Fruit fly (Drosophila melanogaster) whole organism, embryonic: Measurements from ENCODE around the gene Sidpn.

Experiments
- BEAF-32 ChIP-seq: fragments of 200-800 bp; sonication (Bioruptor generic); optimal IDR thresholded peaks from 3 replicates; lab custom pipeline; 2017; ENCODE audit warnings: missing biosample characterization, missing genetic modification characterization, mild to moderate bottlenecking, moderate library complexity, missing genetic modification reagents
- Bdp1 ChIP-seq: fragments of 200-800 bp; sonication (Bioruptor generic); optimal IDR thresholded peaks from 3 replicates; lab custom pipeline; 2016; ENCODE audit warnings: missing biosample characterization, missing genetic modification characterization
- Bgb ChIP-seq: fragments of 200-800 bp; sonication (Bioruptor generic); IDR thresholded peaks from 2 replicates; pipeline ENCODE4 v1.3.6; 2022; ENCODE audit warnings: missing biosample characterization, missing genetic modification characterization; ENCODE audit not compliant: partially characterized antibody
- CG11560 ChIP-seq: fragments of 200-800 bp; sonication (Bioruptor generic); IDR thresholded peaks from 3 replicates; pipeline ENCODE4 v1.3.6; 2022; ENCODE audit warnings: missing biosample characterization, missing genetic modification characterization
- CG12219 ChIP-seq: fragments of 200-800 bp; sonication (Bioruptor generic); optimal IDR thresholded peaks from 3 replicates; lab custom pipeline; 2018; ENCODE audit warnings: missing biosample characterization, mild to moderate bottlenecking, missing genetic modification characterization
- CG14667 ChIP-seq: fragments of 200-800 bp; sonication (Bioruptor generic); IDR thresholded peaks from 2 replicates; pipeline ENCODE4 v1.3.6; 2022; ENCODE audit warnings: missing biosample characterization, missing genetic modification characterization
- CG15514 ChIP-seq: fragments of 200-800 bp; sonication (Bioruptor generic); optimal IDR thresholded peaks from 3 replicates; lab custom pipeline; 2017; ENCODE audit warnings: missing biosample characterization, missing genetic modification characterization, mild to moderate bottlenecking, moderate library complexity, missing genetic modification reagents
- CG2712 ChIP-seq: fragments of 200-800 bp; optimal IDR thresholded peaks from 3 replicates; lab custom pipeline; 2019; ENCODE audit warnings: missing biosample characterization, mild to moderate bottlenecking, missing genetic modification characterization, moderate library complexity
- CG30020 ChIP-seq: fragments of 200-800 bp; optimal IDR thresholded peaks from 2 replicates; lab custom pipeline; 2019; ENCODE audit warnings: missing biosample characterization, mild to moderate bottlenecking, missing genetic modification characterization, moderate library complexity
- CG34224 ChIP-seq: fragments of 200-800 bp; sonication (Bioruptor generic); IDR thresholded peaks from 3 replicates; pipeline ENCODE4 v1.3.6; 2022; ENCODE audit warnings: missing biosample characterization, missing genetic modification characterization; ENCODE audit not compliant: partially characterized antibody
- CG4617 ChIP-seq: fragments of 200-800 bp; sonication (Bioruptor generic); optimal IDR thresholded peaks from 3 replicates; lab custom pipeline; 2016; ENCODE audit warnings: missing biosample characterization, missing genetic modification characterization, borderline replicate concordance
- CG6791 ChIP-seq: fragments of 200-800 bp; sonication (Bioruptor generic); IDR thresholded peaks from 3 replicates; pipeline ENCODE4 v1.3.6; 2022; ENCODE audit warnings: missing biosample characterization, missing genetic modification characterization; ENCODE audit not compliant: partially characterized antibody
- CG7786 ChIP-seq: fragments of 200-800 bp; sonication (Bioruptor generic); optimal IDR thresholded peaks from 2 replicates; lab custom pipeline; 2016; ENCODE audit warnings: missing biosample characterization, missing genetic modification characterization
- CG7928 ChIP-seq: fragments of 200-800 bp; sonication (Bioruptor generic); optimal IDR thresholded peaks from 2 replicates; lab custom pipeline; 2017; ENCODE audit warnings: missing biosample characterization, mild to moderate bottlenecking, missing genetic modification characterization
- CG7963 ChIP-seq: fragments of 200-800 bp; sonication (Bioruptor generic); IDR thresholded peaks from 3 replicates; pipeline ENCODE4 v1.3.6; 2022; ENCODE audit warnings: missing biosample characterization, missing genetic modification characterization; ENCODE audit not compliant: partially characterized antibody
- Dll ChIP-seq: fragments of 200-800 bp; sonication (Bioruptor generic); IDR thresholded peaks from 4 replicates; pipeline ENCODE4 v1.3.6; 2022; ENCODE audit warnings: missing biosample characterization, missing genetic modification characterization; ENCODE audit not compliant: partially characterized antibody
- Dp ChIP-seq: fragments of 200-800 bp; sonication (Bioruptor generic); optimal IDR thresholded peaks from 2 replicates; lab custom pipeline; 2018; ENCODE audit warnings: missing biosample characterization, mild to moderate bottlenecking, missing genetic modification characterization, moderate library complexity
- Dref ChIP-seq: fragments of 200-800 bp; sonication (Bioruptor generic); IDR thresholded peaks from 2 replicates; pipeline ENCODE4 v1.3.6; 2022; ENCODE audit warnings: missing biosample characterization, missing genetic modification characterization
- Ets97D ChIP-seq: fragments of 200-800 bp; sonication (Bioruptor generic); optimal IDR thresholded peaks from 3 replicates; lab custom pipeline; 2016; ENCODE audit warnings: missing biosample characterization, missing genetic modification characterization
- Hmr ChIP-seq: fragments of 200-800 bp; sonication (Bioruptor generic); optimal IDR thresholded peaks from 3 replicates; lab custom pipeline; 2017; ENCODE audit warnings: mild to moderate bottlenecking, missing biosample characterization, missing genetic modification reagents, missing genetic modification characterization
- Hr51 ChIP-seq, 2 experiments: fragments of 200-800 bp; sonication (Bioruptor generic); optimal IDR thresholded peaks; 2 replicates in 1 of 2; 3 replicates in 1 of 2; lab custom pipeline; 2016 to 2018; ENCODE audit warnings: missing biosample characterization in 2 of 2, missing genetic modification characterization in 2 of 2, mild to moderate bottlenecking in 1 of 2, moderate library complexity in 1 of 2
- Hsf ChIP-seq: fragments of 200-800 bp; sonication (Bioruptor generic); optimal IDR thresholded peaks from 3 replicates; lab custom pipeline; 2016; ENCODE audit warnings: missing biosample characterization, missing genetic modification characterization
- MESR4 ChIP-seq: fragments of 200-800 bp; sonication (Bioruptor generic); optimal IDR thresholded peaks from 2 replicates; lab custom pipeline; 2018; ENCODE audit warnings: missing biosample characterization, mild to moderate bottlenecking, missing genetic modification characterization, moderate library complexity
- Opbp ChIP-seq: fragments of 200-800 bp; sonication (Bioruptor generic); IDR thresholded peaks from 3 replicates; pipeline ENCODE4 v1.3.6; 2022; ENCODE audit warnings: missing biosample characterization, missing genetic modification characterization; ENCODE audit not compliant: partially characterized antibody
- Ptx1 ChIP-seq: fragments of 200-800 bp; sonication (Bioruptor generic); IDR thresholded peaks from 2 replicates; pipeline ENCODE4 v1.3.6; 2022; ENCODE audit warnings: missing biosample characterization, missing genetic modification characterization
- Sry-δ ChIP-seq: fragments of 200-800 bp; sonication (Bioruptor generic); optimal IDR thresholded peaks from 2 replicates; lab custom pipeline; 2016; ENCODE audit warnings: missing biosample characterization, missing genetic modification characterization
- Ssrp ChIP-seq: fragments of 200-800 bp; sonication (Bioruptor generic); optimal IDR thresholded peaks from 2 replicates; lab custom pipeline; 2018; ENCODE audit warnings: missing biosample characterization, mild to moderate bottlenecking, missing genetic modification characterization, moderate library complexity
- amos ChIP-seq: fragments of 200-800 bp; sonication (Bioruptor generic); IDR thresholded peaks from 2 replicates; pipeline ENCODE4 v1.3.6; 2022; ENCODE audit warnings: missing biosample characterization, missing genetic modification characterization; ENCODE audit not compliant: partially characterized antibody
- aop ChIP-seq: fragments of 200-800 bp; sonication (Bioruptor generic); IDR thresholded peaks from 2 replicates; pipeline ENCODE4 v1.3.6; 2022; ENCODE audit warnings: missing biosample characterization, missing genetic modification characterization
- ato ChIP-seq: fragments of 200-800 bp; sonication (Bioruptor generic); IDR thresholded peaks from 2 replicates; pipeline ENCODE4 v1.3.6; 2022; ENCODE audit warnings: missing biosample characterization, missing genetic modification characterization; ENCODE audit not compliant: partially characterized antibody
- chinmo ChIP-seq: fragments of 200-800 bp; sonication (Bioruptor generic); IDR thresholded peaks from 4 replicates; pipeline ENCODE4 v1.3.6; 2022; ENCODE audit warnings: missing biosample characterization, missing genetic modification characterization; ENCODE audit not compliant: partially characterized antibody
- crp ChIP-seq, 2 experiments: fragments of 200-800 bp; sonication (Bioruptor generic); optimal IDR thresholded peaks; 2 replicates in 1 of 2; 3 replicates in 1 of 2; lab custom pipeline; 2017; ENCODE audit warnings: missing biosample characterization in 2 of 2, missing genetic modification characterization in 2 of 2, mild to moderate bottlenecking in 1 of 2, moderate library complexity in 1 of 2
- fru ChIP-seq: fragments of >200 bp; optimal IDR thresholded peaks from 2 replicates; lab custom pipeline; 2017
- hbn ChIP-seq: fragments of 200-800 bp; sonication (Bioruptor generic); IDR thresholded peaks from 2 replicates; pipeline ENCODE4 v1.3.6; 2022; ENCODE audit warnings: missing biosample characterization, missing genetic modification characterization; ENCODE audit not compliant: partially characterized antibody
- kni ChIP-seq: fragments of 200-800 bp; sonication (Bioruptor generic); optimal IDR thresholded peaks from 3 replicates; lab custom pipeline; 2017; ENCODE audit warnings: mild to moderate bottlenecking, missing biosample characterization, missing genetic modification reagents, missing genetic modification characterization
- knrl ChIP-seq: fragments of 200-800 bp; sonication (Bioruptor generic); IDR thresholded peaks from 3 replicates; pipeline ENCODE4 v1.3.6; 2022; ENCODE audit warnings: missing biosample characterization, missing genetic modification characterization; ENCODE audit not compliant: partially characterized antibody
- onecut ChIP-seq: fragments of 200-800 bp; sonication (Bioruptor generic); IDR thresholded peaks from 2 replicates; pipeline ENCODE4 v1.3.6; 2022; ENCODE audit warnings: missing biosample characterization, missing genetic modification characterization
- pzg ChIP-seq: fragments of 200-800 bp; sonication (Bioruptor generic); optimal IDR thresholded peaks from 3 replicates; lab custom pipeline; 2018; ENCODE audit warnings: missing biosample characterization, mild to moderate bottlenecking, missing genetic modification characterization, moderate library complexity
- row ChIP-seq: fragments of 200-800 bp; sonication (Bioruptor generic); IDR thresholded peaks from 3 replicates; pipeline ENCODE4 v1.3.6; 2022; ENCODE audit warnings: missing biosample characterization, missing genetic modification characterization
- sens ChIP-seq: fragments of 200-800 bp; sonication (Bioruptor generic); peaks from one replicate; lab custom pipeline; 2016; ENCODE audit warnings: missing biosample characterization, missing genetic modification characterization
- sna ChIP-seq: fragments of 200-800 bp; sonication (Bioruptor generic); IDR thresholded peaks from 2 replicates; pipeline ENCODE4 v1.3.6; 2022; ENCODE audit warnings: missing biosample characterization, missing genetic modification characterization; ENCODE audit not compliant: partially characterized antibody
- stwl ChIP-seq: fragments of 200-800 bp; sonication (Bioruptor generic); optimal IDR thresholded peaks from 3 replicates; lab custom pipeline; 2018; ENCODE audit warnings: missing biosample characterization, mild to moderate bottlenecking, missing genetic modification characterization, moderate library complexity
- tna ChIP-seq: fragments of 200-800 bp; sonication (Bioruptor generic); IDR thresholded peaks from 2 replicates; pipeline ENCODE4 v1.3.6; 2022; ENCODE audit warnings: missing biosample characterization, missing genetic modification characterization; ENCODE audit not compliant: partially characterized antibody
- trem ChIP-seq: fragments of 200-800 bp; optimal IDR thresholded peaks from 3 replicates; lab custom pipeline; 2019; ENCODE audit warnings: missing biosample characterization, mild to moderate bottlenecking, missing genetic modification characterization, moderate library complexity
- unc-4 ChIP-seq: fragments of 200-800 bp; sonication (Bioruptor generic); IDR thresholded peaks from 2 replicates; pipeline ENCODE4 v1.3.6; 2022; ENCODE audit warnings: missing biosample characterization, missing genetic modification characterization; ENCODE audit not compliant: partially characterized antibody
- vnd ChIP-seq: fragments of 200-800 bp; sonication (Bioruptor generic); IDR thresholded peaks from 3 replicates; pipeline ENCODE4 v1.3.6; 2022; ENCODE audit warnings: missing biosample characterization, missing genetic modification characterization; ENCODE audit not compliant: partially characterized antibody
- zen2 ChIP-seq: fragments of 200-800 bp; sonication (Bioruptor generic); IDR thresholded peaks from 3 replicates; pipeline ENCODE4 v1.3.6; 2022; ENCODE audit warnings: missing biosample characterization, missing genetic modification characterization; ENCODE audit not compliant: partially characterized antibody

Sidpn gene

dm6 chr2L:19064706-19065105, 37.2 kb downstream of the Sidpn start, which contains the start of gene CG17343 (continued):
- no peak for TF ChIP-seq fru (lab: Kevin White, UChicago)
- peak; percentile 96 for TF ChIP-seq CG34224 (GFP tag; lab: Robert Waterston, UW)
- peak; percentile 86 for TF ChIP-seq amos (GFP tag; lab: Robert Waterston, UW)
- TF ChIP-seq stwl (tag; lab: Kevin White, UChicago): peak; percentile 68
- TF ChIP-seq CG2712 (tag; lab: Kevin White, UChicago): peak; percentile 18
- no peak for TF ChIP-seq CG7786 (GFP tag; lab: Kevin White, UChicago)
- TF ChIP-seq CG7963 (GFP tag; lab: Robert Waterston, UW): peak; percentile 99
- TF ChIP-seq Opbp (GFP tag; lab: Robert Waterston, UW): peak; percentile 91; the same call in 2 of the 3 replicates
- TF ChIP-seq Hsf: no peak
- no peak for TF ChIP-seq aop (GFP tag; lab: Robert Waterston, UW)
- peak; percentile 63 for TF ChIP-seq Sry-δ
- peak; percentile 90 for TF ChIP-seq vnd (GFP tag; lab: Robert Waterston, UW)
- no peak for TF ChIP-seq Hmr (GFP tag; lab: Kevin White, UChicago)
- peak; percentile 91 for TF ChIP-seq Bgb (GFP tag; lab: Robert Waterston, UW)
- no peak for TF ChIP-seq Ptx1 (GFP tag; lab: Robert Waterston, UW)
- TF ChIP-seq Dll (GFP tag; lab: Robert Waterston, UW): peak; percentile 83
- TF ChIP-seq tna (GFP tag; lab: Robert Waterston, UW): peak; percentile 98
- peak; percentile 5 for TF ChIP-seq CG30020 (tag; lab: Kevin White, UChicago)
- TF ChIP-seq CG6791 (GFP tag; lab: Robert Waterston, UW): peak; percentile 98
- TF ChIP-seq BEAF-32 (GFP tag; lab: Kevin White, UChicago): peak; percentile 68
- TF ChIP-seq Dref (GFP tag; lab: Robert Waterston, UW): peak; percentile 91
- peak; percentile 36 for TF ChIP-seq Dp (GFP tag; lab: Kevin White, UChicago)
- peak; percentile 46 for TF ChIP-seq trem (tag; lab: Kevin White, UChicago)
- TF ChIP-seq kni (GFP tag; lab: Kevin White, UChicago): no peak
- TF ChIP-seq sna (GFP tag; lab: Robert Waterston, UW): peak; percentile 82
- no peak for TF ChIP-seq CG12219 (GFP tag; lab: Kevin White, UChicago)
- TF ChIP-seq CG14667 (GFP tag; lab: Robert Waterston, UW): no peak
- peak; percentile 72 for TF ChIP-seq unc-4 (GFP tag; lab: Robert Waterston, UW)
- peak; percentile 98 for TF ChIP-seq ato (GFP tag; lab: Robert Waterston, UW)
- peak; percentile 25 for TF ChIP-seq Ets97D
- TF ChIP-seq hbn (GFP tag; lab: Robert Waterston, UW): peak; percentile 79
- TF ChIP-seq MESR4 (GFP tag; lab: Kevin White, UChicago): peak; percentile 59
- no peak for TF ChIP-seq Hr51 (GFP tag; optimal IDR thresholded peaks at IDR 0.05; lab: Kevin White, UChicago)
- no peak for TF ChIP-seq CG11560 (tag; lab: Robert Waterston, UW)
- peak; percentile 41 for TF ChIP-seq CG4617 (GFP tag; lab: Kevin White, UChicago)
- peak in 1 of 2 experiments; percentile 7 for TF ChIP-seq crp (GFP tag; optimal IDR thresholded peaks at IDR 0.05; lab: Kevin White, UChicago)
- TF ChIP-seq CG15514: peak; percentile 13
- peak; percentile 46; the same call in 2 of the 3 replicates for TF ChIP-seq row (GFP tag; lab: Robert Waterston, UW)
- TF ChIP-seq knrl: peak; percentile 72; the same call in 2 of the 3 replicates
- TF ChIP-seq onecut (GFP tag; lab: Robert Waterston, UW): peak; percentile 21; the same call in 1 of the 2 replicates
- no peak for TF ChIP-seq Ssrp (tag; lab: Kevin White, UChicago)
- TF ChIP-seq zen2 (GFP tag; lab: Robert Waterston, UW): peak; percentile 98
- TF ChIP-seq CG7928: peak; percentile 81
- TF ChIP-seq sens (GFP tag; lab: Kevin White, UChicago): peak; percentile 6
- TF ChIP-seq Bdp1 (GFP tag; lab: Kevin White, UChicago): no peak
- TF ChIP-seq pzg (GFP tag; lab: Kevin White, UChicago): peak; percentile 44
- TF ChIP-seq chinmo (GFP tag; lab: Robert Waterston, UW): peak; percentile 93; the same call in 3 of the 4 replicates
